Fruit fly (Drosophila melanogaster) whole organism, embryonic: ENCODE data around the gene CG31098.
A peak's percentile ranks its signal among the peaks of the same experiment; 100 is the strongest.

Source experiments
- ATbp ChIP-seq: fragments of 200-800 bp; sonication (Bioruptor generic); optimal IDR thresholded peaks from 2 replicates; lab custom pipeline; 2017; ENCODE audit warnings: missing biosample characterization, mild to moderate bottlenecking, missing genetic modification characterization, missing genetic modification reagents
- BtbVII ChIP-seq: fragments of 200-800 bp; sonication (Bioruptor generic); optimal IDR thresholded peaks from 3 replicates; lab custom pipeline; 2017; ENCODE audit warnings: missing biosample characterization, mild to moderate bottlenecking, missing genetic modification characterization
- C15 ChIP-seq: fragments of 200-800 bp; sonication (Bioruptor generic); IDR thresholded peaks from 3 replicates; pipeline ENCODE4 v1.3.6; 2022; ENCODE audit warnings: missing biosample characterization, missing genetic modification characterization
- CG10147 ChIP-seq: fragments of 200-800 bp; sonication (Bioruptor generic); optimal IDR thresholded peaks from 2 replicates; lab custom pipeline; 2019; ENCODE audit warnings: missing biosample characterization, mild to moderate bottlenecking, missing genetic modification characterization, moderate library complexity
- CG10543 ChIP-seq: fragments of 200-800 bp; sonication (Bioruptor generic); optimal IDR thresholded peaks from 3 replicates; lab custom pipeline; 2017; ENCODE audit warnings: missing biosample characterization, mild to moderate bottlenecking, missing genetic modification characterization, moderate library complexity
- CG10654 ChIP-seq: fragments of 200-800 bp; sonication (Bioruptor generic); optimal IDR thresholded peaks from 2 replicates; lab custom pipeline; 2016; ENCODE audit warnings: missing biosample characterization, missing genetic modification characterization
- CG12071 ChIP-seq: fragments of 200-800 bp; sonication (Bioruptor generic); optimal IDR thresholded peaks from 3 replicates; lab custom pipeline; 2018; ENCODE audit warnings: missing biosample characterization, mild to moderate bottlenecking, missing genetic modification characterization
- CG12219 ChIP-seq: fragments of 200-800 bp; sonication (Bioruptor generic); optimal IDR thresholded peaks from 3 replicates; lab custom pipeline; 2018; ENCODE audit warnings: missing biosample characterization, mild to moderate bottlenecking, missing genetic modification characterization
- CG12299 ChIP-seq: fragments of 200-800 bp; sonication (Bioruptor generic); optimal IDR thresholded peaks from 2 replicates; lab custom pipeline; 2018; ENCODE audit warnings: missing biosample characterization, mild to moderate bottlenecking, missing genetic modification characterization
- CG13296 ChIP-seq: fragments of 200-800 bp; sonication (Bioruptor generic); optimal IDR thresholded peaks from 3 replicates; lab custom pipeline; 2018; ENCODE audit warnings: missing biosample characterization, mild to moderate bottlenecking, missing genetic modification characterization
- CG14050 ChIP-seq: fragments of 200-800 bp; sonication (Bioruptor generic); IDR thresholded peaks from 3 replicates; pipeline ENCODE4 v1.3.6; 2022; ENCODE audit warnings: missing biosample characterization, missing genetic modification characterization
- CG14667 ChIP-seq: fragments of 200-800 bp; sonication (Bioruptor generic); IDR thresholded peaks from 2 replicates; pipeline ENCODE4 v1.3.6; 2022; ENCODE audit warnings: missing biosample characterization, missing genetic modification characterization
- CG15269 ChIP-seq: fragments of 200-800 bp; sonication (Bioruptor generic); optimal IDR thresholded peaks from 2 replicates; lab custom pipeline; 2018; ENCODE audit warnings: missing biosample characterization, mild to moderate bottlenecking, missing genetic modification characterization, moderate library complexity
- CG18619 ChIP-seq: fragments of 200-800 bp; sonication (Bioruptor generic); optimal IDR thresholded peaks from 3 replicates; lab custom pipeline; 2017; ENCODE audit warnings: missing biosample characterization, mild to moderate bottlenecking, missing genetic modification characterization
- CG30020 ChIP-seq: fragments of 200-800 bp; optimal IDR thresholded peaks from 2 replicates; lab custom pipeline; 2019; ENCODE audit warnings: missing biosample characterization, mild to moderate bottlenecking, missing genetic modification characterization, moderate library complexity
- CG30431 ChIP-seq: fragments of 200-800 bp; sonication (Bioruptor generic); optimal IDR thresholded peaks from 2 replicates; lab custom pipeline; 2017; ENCODE audit warnings: missing biosample characterization, missing genetic modification characterization
- CG34376 ChIP-seq: fragments of 200-800 bp; sonication (Bioruptor generic); optimal IDR thresholded peaks from 2 replicates; lab custom pipeline; 2018; ENCODE audit warnings: missing biosample characterization, mild to moderate bottlenecking, missing genetic modification characterization
- CG4707 ChIP-seq: fragments of 200-800 bp; sonication (Bioruptor generic); optimal IDR thresholded peaks from 2 replicates; lab custom pipeline; 2018; ENCODE audit warnings: missing biosample characterization, mild to moderate bottlenecking, missing genetic modification characterization, moderate library complexity
- CG6175 ChIP-seq: fragments of 200-800 bp; sonication (Bioruptor generic); IDR thresholded peaks from 3 replicates; pipeline ENCODE4 v1.3.6; 2022; ENCODE audit warnings: missing biosample characterization, missing genetic modification characterization
- CG9215 ChIP-seq: fragments of 200-800 bp; sonication (Bioruptor generic); IDR thresholded peaks from 2 replicates; pipeline ENCODE4 v1.3.6; 2022; ENCODE audit warnings: missing biosample characterization, missing genetic modification characterization
- CG9817 ChIP-seq: fragments of 200-800 bp; sonication (Bioruptor generic); optimal IDR thresholded peaks from 2 replicates; lab custom pipeline; 2018; ENCODE audit warnings: missing biosample characterization, mild to moderate bottlenecking, missing genetic modification characterization, moderate library complexity
- CG9932 ChIP-seq: fragments of 200-800 bp; sonication (Bioruptor generic); IDR thresholded peaks from 2 replicates; pipeline ENCODE4 v1.3.6; 2022; ENCODE audit warnings: missing biosample characterization, missing genetic modification characterization
- Ets65A ChIP-seq: fragments of 200-800 bp; sonication (Bioruptor generic); peaks from one replicate; lab custom pipeline; 2016; ENCODE audit warnings: missing biosample characterization, missing genetic modification characterization
- Fer1 ChIP-seq: fragments of 200-800 bp; sonication (Bioruptor generic); optimal IDR thresholded peaks from 2 replicates; lab custom pipeline; 2017; ENCODE audit warnings: missing biosample characterization, mild to moderate bottlenecking, missing genetic modification characterization
- HHEX ChIP-seq: fragments of 200-800 bp; sonication (Bioruptor generic); optimal IDR thresholded peaks from 3 replicates; lab custom pipeline; 2017; ENCODE audit warnings: missing biosample characterization, mild to moderate bottlenecking, missing genetic modification characterization, missing genetic modification reagents
- HmgZ ChIP-seq: fragments of 200-800 bp; sonication (Bioruptor generic); optimal IDR thresholded peaks from 2 replicates; lab custom pipeline; 2018; ENCODE audit warnings: missing biosample characterization, mild to moderate bottlenecking, missing genetic modification characterization
- Hmr ChIP-seq: fragments of 200-800 bp; sonication (Bioruptor generic); optimal IDR thresholded peaks from 3 replicates; lab custom pipeline; 2017; ENCODE audit warnings: mild to moderate bottlenecking, missing biosample characterization, missing genetic modification reagents, missing genetic modification characterization
- MTF-1 ChIP-seq: fragments of 200-800 bp; sonication (Bioruptor generic); optimal IDR thresholded peaks from 2 replicates; lab custom pipeline; 2018; ENCODE audit warnings: missing biosample characterization, mild to moderate bottlenecking, missing genetic modification characterization, borderline replicate concordance
- Meics ChIP-seq: fragments of 200-800 bp; sonication (Bioruptor generic); optimal IDR thresholded peaks from 2 replicates; lab custom pipeline; 2017; ENCODE audit warnings: missing biosample characterization, mild to moderate bottlenecking, missing genetic modification characterization
- Oaz ChIP-seq: fragments of 200-800 bp; sonication (Bioruptor generic); IDR thresholded peaks from 2 replicates; pipeline ENCODE4 v1.3.6; 2022; ENCODE audit warnings: missing biosample characterization, missing genetic modification characterization
- PHDP ChIP-seq: fragments of 200-800 bp; sonication (Bioruptor generic); optimal IDR thresholded peaks from 3 replicates; lab custom pipeline; 2018; ENCODE audit warnings: missing biosample characterization, mild to moderate bottlenecking, missing genetic modification characterization, moderate library complexity
- Spps ChIP-seq: fragments of 200-800 bp; sonication (Bioruptor generic); optimal IDR thresholded peaks from 2 replicates; lab custom pipeline; 2018; ENCODE audit warnings: missing biosample characterization, mild to moderate bottlenecking, missing genetic modification characterization
- Vsx1 ChIP-seq: fragments of 200-800 bp; sonication (Bioruptor generic); optimal IDR thresholded peaks from 2 replicates; lab custom pipeline; 2017; ENCODE audit warnings: missing biosample characterization, mild to moderate bottlenecking, missing genetic modification characterization, missing genetic modification reagents
- ara ChIP-seq: fragments of 200-800 bp; sonication (Bioruptor generic); IDR thresholded peaks from 2 replicates; pipeline ENCODE4 v1.3.6; 2022; ENCODE audit warnings: missing biosample characterization, missing genetic modification characterization
- bigmax ChIP-seq: fragments of 200-800 bp; sonication (Bioruptor generic); optimal IDR thresholded peaks from 2 replicates; lab custom pipeline; 2018; ENCODE audit warnings: missing biosample characterization, mild to moderate bottlenecking, missing genetic modification characterization
- caup ChIP-seq: fragments of 200-800 bp; sonication (Bioruptor generic); optimal IDR thresholded peaks from 3 replicates; lab custom pipeline; 2017; ENCODE audit warnings: missing biosample characterization, mild to moderate bottlenecking, missing genetic modification characterization, moderate library complexity; ENCODE audit not compliant: severe bottlenecking
- cwo ChIP-seq: fragments of 200-800 bp; sonication (Bioruptor generic); optimal IDR thresholded peaks from 3 replicates; lab custom pipeline; 2017; ENCODE audit warnings: missing biosample characterization, missing genetic modification characterization, mild to moderate bottlenecking, moderate library complexity, missing genetic modification reagents
- fd3F ChIP-seq: fragments of 200-800 bp; sonication (Bioruptor generic); optimal IDR thresholded peaks from 2 replicates; lab custom pipeline; 2018; ENCODE audit warnings: missing biosample characterization, mild to moderate bottlenecking, missing genetic modification characterization, moderate library complexity
- fd64A ChIP-seq: fragments of 200-800 bp; sonication (Bioruptor generic); optimal IDR thresholded peaks from 3 replicates; lab custom pipeline; 2018; ENCODE audit warnings: missing biosample characterization, mild to moderate bottlenecking, missing genetic modification characterization
- gem ChIP-seq: fragments of 200-800 bp; sonication (Bioruptor generic); optimal IDR thresholded peaks from 2 replicates; lab custom pipeline; 2019; ENCODE audit warnings: missing biosample characterization, mild to moderate bottlenecking, missing genetic modification characterization, moderate library complexity
- h ChIP-seq: fragments of >200 bp; optimal IDR thresholded peaks from 2 replicates; lab custom pipeline; 2017
- lab ChIP-seq: fragments of 200-800 bp; sonication (Bioruptor generic); optimal IDR thresholded peaks from 3 replicates; lab custom pipeline; 2017; ENCODE audit warnings: missing biosample characterization, missing genetic modification characterization, mild to moderate bottlenecking, moderate library complexity, missing genetic modification reagents
- mirr ChIP-seq: fragments of 200-800 bp; sonication (Bioruptor generic); optimal IDR thresholded peaks from 3 replicates; lab custom pipeline; 2018; ENCODE audit warnings: missing biosample characterization, mild to moderate bottlenecking, missing genetic modification characterization
- odd ChIP-seq: fragments of 200-800 bp; sonication (Bioruptor generic); optimal IDR thresholded peaks from 2 replicates; lab custom pipeline; 2017; ENCODE audit warnings: missing biosample characterization, mild to moderate bottlenecking, missing genetic modification characterization
- org-1 ChIP-seq: fragments of 200-800 bp; sonication (Bioruptor generic); optimal IDR thresholded peaks from 2 replicates; lab custom pipeline; 2017; ENCODE audit warnings: missing biosample characterization, missing genetic modification characterization
- salm ChIP-seq: fragments of 200-800 bp; sonication (Bioruptor generic); optimal IDR thresholded peaks from 2 replicates; lab custom pipeline; 2018; ENCODE audit warnings: missing biosample characterization, mild to moderate bottlenecking, missing genetic modification characterization
- schlank ChIP-seq: fragments of 200-800 bp; sonication (Bioruptor generic); optimal IDR thresholded peaks from 2 replicates; lab custom pipeline; 2018; ENCODE audit warnings: missing biosample characterization, mild to moderate bottlenecking, missing genetic modification characterization
- sug ChIP-seq: fragments of 200-800 bp; optimal IDR thresholded peaks from 2 replicates; lab custom pipeline; 2019; ENCODE audit warnings: missing biosample characterization, mild to moderate bottlenecking, missing genetic modification characterization, moderate library complexity
- ttk ChIP-seq: fragments of 200-800 bp; sonication (Bioruptor generic); IDR thresholded peaks from 2 replicates; pipeline ENCODE4 v2.1.2; 2022; ENCODE audit warnings: missing biosample characterization, missing genetic modification characterization
- vfl ChIP-seq: fragments of 200-800 bp; sonication (Bioruptor generic); optimal IDR thresholded peaks from 2 replicates; lab custom pipeline; 2016; ENCODE audit warnings: missing biosample characterization, missing genetic modification characterization
- yki ChIP-seq: fragments of >200 bp; optimal IDR thresholded peaks from 3 replicates; lab custom pipeline; 2018

The CG31098 gene

dm6 chr3R:25281165-25281564 is 11.6 kb downstream of the CG31098 start, which contains the start of gene CG11892 (continued):
- TF ChIP-seq Vsx1, result peak; percentile 45
- TF ChIP-seq Spps (tag; lab: Kevin White, UChicago), result no peak
- peak; percentile 83 for TF ChIP-seq lab (GFP tag; lab: Kevin White, UChicago)
- TF ChIP-seq CG15269 (tag; lab: Kevin White, UChicago), result peak; percentile 60
- peak; percentile 66 for TF ChIP-seq odd (GFP tag; lab: Kevin White, UChicago)
- TF ChIP-seq Oaz, result no peak
- peak; percentile 73 for TF ChIP-seq Hmr (GFP tag; lab: Kevin White, UChicago)
- peak; percentile 16 for TF ChIP-seq salm (tag; lab: Kevin White, UChicago)
- peak; percentile 48 for TF ChIP-seq sug
- TF ChIP-seq BtbVII (GFP tag; lab: Kevin White, UChicago), result peak; percentile 52
- TF ChIP-seq h (lab: Kevin White, UChicago), result no peak
- TF ChIP-seq Fer1 (GFP tag; lab: Kevin White, UChicago), result peak; percentile 74
- no peak for TF ChIP-seq mirr (GFP tag; lab: Kevin White, UChicago)
- TF ChIP-seq fd3F (GFP tag; lab: Kevin White, UChicago), result peak; percentile 28
- TF ChIP-seq CG4707 (GFP tag; lab: Kevin White, UChicago), result peak; percentile 39
- TF ChIP-seq ara (GFP tag; lab: Robert Waterston, UW), result 0 out of 2 replicates have a peak, but pooled peaks have one; percentile 43
- TF ChIP-seq HHEX (GFP tag; lab: Kevin White, UChicago), result peak; percentile 64
- no peak for TF ChIP-seq CG9932 (GFP tag; lab: Robert Waterston, UW)
- TF ChIP-seq C15 (GFP tag; lab: Robert Waterston, UW), result 0 out of 3 replicates have a peak, but pooled peaks have one; percentile 32
- TF ChIP-seq vfl (GFP tag; lab: Kevin White, UChicago), result no peak
- peak; percentile 72 for TF ChIP-seq CG10543 (GFP tag; lab: Kevin White, UChicago)
- TF ChIP-seq ttk (GFP tag; lab: Robert Waterston, UW), result no peak
- peak; percentile 82 for TF ChIP-seq ATbp
- TF ChIP-seq caup, result peak; percentile 58
- TF ChIP-seq schlank (tag; lab: Kevin White, UChicago), result peak; percentile 79
- peak; percentile 19 for TF ChIP-seq fd64A (GFP tag; lab: Kevin White, UChicago)
- TF ChIP-seq CG6175, result no peak
- TF ChIP-seq yki (lab: Kevin White, UChicago), result no peak
- TF ChIP-seq CG13296 (GFP tag; lab: Kevin White, UChicago), result peak; percentile 76
- peak; percentile 81 for TF ChIP-seq CG12071 (GFP tag; lab: Kevin White, UChicago)
- TF ChIP-seq org-1 (GFP tag; lab: Kevin White, UChicago), result peak; percentile 21
- TF ChIP-seq CG30020, result no peak
- peak; percentile 17 for TF ChIP-seq CG34376 (GFP tag; lab: Kevin White, UChicago)
- TF ChIP-seq CG9817 (tag; lab: Kevin White, UChicago), result peak; percentile 52
- peak; percentile 58 for TF ChIP-seq PHDP
- TF ChIP-seq CG12299 (tag; lab: Kevin White, UChicago), result peak; percentile 18
- peak; percentile 55 for TF ChIP-seq Meics (GFP tag; lab: Kevin White, UChicago)
- no peak for TF ChIP-seq CG12219 (GFP tag; lab: Kevin White, UChicago)
- peak; percentile 46 for TF ChIP-seq CG18619
- TF ChIP-seq CG10147 (GFP tag; lab: Kevin White, UChicago), result peak; percentile 27
- TF ChIP-seq CG30431, result no peak
- TF ChIP-seq cwo, result peak; percentile 54
- TF ChIP-seq Ets65A (GFP tag; lab: Kevin White, UChicago), result peak; percentile 88
- TF ChIP-seq CG9215 (GFP tag; lab: Robert Waterston, UW), result no peak
- TF ChIP-seq gem (tag; lab: Kevin White, UChicago), result peak; percentile 53
- no peak for TF ChIP-seq bigmax
- TF ChIP-seq HmgZ (tag; lab: Kevin White, UChicago), result peak; percentile 32
- no peak for TF ChIP-seq CG10654 (GFP tag; lab: Kevin White, UChicago)
- TF ChIP-seq CG14050 (GFP tag; lab: Robert Waterston, UW), result 0 out of 3 replicates have a peak, but pooled peaks have one; percentile 13
- TF ChIP-seq CG14667 (GFP tag; lab: Robert Waterston, UW), result no peak
- peak; percentile 69 for TF ChIP-seq MTF-1 (GFP tag; lab: Kevin White, UChicago)
